Fruit fly (Drosophila melanogaster) whole organism, embryonic: ENCODE data around the gene Elp6.

Source experiments
- CG10147 ChIP-seq: fragments of 200-800 bp; sonication (Bioruptor generic); optimal IDR thresholded peaks from 2 replicates; lab custom pipeline; 2019; ENCODE audit warnings: missing biosample characterization, mild to moderate bottlenecking, missing genetic modification characterization, moderate library complexity
- CG12104 ChIP-seq: fragments of 200-800 bp; sonication (Bioruptor generic); optimal IDR thresholded peaks from 3 replicates; lab custom pipeline; 2016; ENCODE audit warnings: missing biosample characterization, missing genetic modification characterization
- CG12942 ChIP-seq: fragments of 200-800 bp; sonication (Bioruptor generic); optimal IDR thresholded peaks from 3 replicates; lab custom pipeline; 2016; ENCODE audit warnings: missing biosample characterization, missing genetic modification characterization
- CG18476 ChIP-seq: fragments of 200-800 bp; sonication (Bioruptor generic); optimal IDR thresholded peaks from 2 replicates; lab custom pipeline; 2016; ENCODE audit warnings: missing biosample characterization, mild to moderate bottlenecking, missing genetic modification characterization
- Ets97D ChIP-seq: fragments of 200-800 bp; sonication (Bioruptor generic); optimal IDR thresholded peaks from 3 replicates; lab custom pipeline; 2016; ENCODE audit warnings: missing biosample characterization, missing genetic modification characterization
- Nf-YB ChIP-seq: fragments of 200-800 bp; sonication (Bioruptor generic); optimal IDR thresholded peaks from 3 replicates; lab custom pipeline; 2019; ENCODE audit warnings: missing biosample characterization, mild to moderate bottlenecking, missing genetic modification characterization, moderate library complexity
- dpn ChIP-seq, 2 experiments: fragments of 200-800 bp; sonication (Bioruptor generic); optimal IDR thresholded peaks; 3 replicates each; lab custom pipeline; 2016; ENCODE audit warnings: missing biosample characterization in 2 of 2, missing genetic modification characterization in 2 of 2
- ems ChIP-seq: fragments of 200-800 bp; sonication (Bioruptor generic); optimal IDR thresholded peaks from 3 replicates; lab custom pipeline; 2016; ENCODE audit warnings: missing biosample characterization, missing genetic modification characterization
- gsb-n ChIP-seq: fragments of 200-800 bp; sonication (Bioruptor generic); optimal IDR thresholded peaks from 3 replicates; lab custom pipeline; 2018; ENCODE audit warnings: missing biosample characterization, mild to moderate bottlenecking, missing genetic modification characterization
- hkb ChIP-seq, 2 experiments: fragments of 200-800 bp in 1 of 2; fragments of >200 bp in 1 of 2; sonication (Bioruptor generic) in 1 of 2; IDR thresholded peaks in 1 of 2; optimal IDR thresholded peaks in 1 of 2; 2 replicates each; pipeline versions ENCODE4 v1.3.6 to Lab custom; 2017 to 2022; ENCODE audit warnings: missing biosample characterization in 1 of 2, missing genetic modification characterization in 1 of 2
- pita ChIP-seq: fragments of 200-800 bp; sonication (Bioruptor generic); optimal IDR thresholded peaks from 2 replicates; lab custom pipeline; 2017; ENCODE audit warnings: missing biosample characterization, mild to moderate bottlenecking, missing genetic modification characterization
- vfl ChIP-seq: fragments of 200-800 bp; sonication (Bioruptor generic); optimal IDR thresholded peaks from 2 replicates; lab custom pipeline; 2016; ENCODE audit warnings: missing biosample characterization, missing genetic modification characterization

DNA sequence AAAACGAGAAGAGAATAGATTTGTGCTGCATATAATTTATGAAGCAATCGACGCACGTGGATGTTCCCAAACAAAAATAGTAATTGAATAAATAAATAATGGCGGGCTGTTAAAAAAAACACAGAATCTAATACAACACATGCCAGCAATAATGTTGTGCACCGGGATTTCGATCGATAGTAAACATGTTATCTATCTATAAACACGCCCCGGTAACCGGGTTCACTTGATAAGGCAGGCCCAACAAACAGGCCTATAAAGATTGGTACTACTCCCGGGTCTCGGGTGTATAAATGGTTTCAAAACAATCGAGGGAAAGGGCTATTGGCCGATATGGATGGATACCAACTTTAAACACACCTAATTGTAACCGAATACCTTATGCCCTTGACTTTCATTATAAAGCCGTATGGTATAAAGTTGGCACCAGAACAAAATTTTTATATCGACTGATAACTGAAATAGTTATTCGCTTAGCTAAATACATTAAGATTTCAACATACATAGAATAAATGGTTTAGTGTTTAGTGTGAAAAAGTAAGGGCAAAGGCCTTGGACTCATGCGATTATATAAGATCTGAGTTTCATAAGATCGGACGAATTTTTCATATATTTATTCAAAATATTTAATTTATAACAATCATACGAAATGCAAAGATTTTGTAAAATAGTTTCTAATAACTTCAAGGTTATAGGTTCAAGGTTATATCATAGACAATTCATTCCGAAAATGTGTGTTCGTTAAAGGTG is 870 bp downstream of the Elp6 start:
- TF ChIP-seq pita (GFP tag; lab: Kevin White, UChicago) (no peak), CG12104 (no peak), dpn (GFP tag; optimal IDR thresholded peaks at IDR 0.05; lab: Kevin White, UChicago) (no peak), hkb (optimal IDR thresholded peaks at IDR 0.05; lab: Kevin White, UChicago) (no peak), hkb (GFP tag; IDR thresholded peaks at IDR 0.05; lab: Robert Waterston, UW) (no peak), ems (no peak), CG12942 (GFP tag; lab: Kevin White, UChicago) (no peak), Nf-YB (GFP tag; lab: Kevin White, UChicago) (no peak), vfl (GFP tag; lab: Kevin White, UChicago) (no peak), Ets97D (no peak), CG18476 (GFP tag; lab: Kevin White, UChicago) (no peak), CG10147 (no peak), gsb-n (tag; lab: Kevin White, UChicago) (no peak)
